Worm (Caenorhabditis elegans): Measurements from ENCODE around the gene C50D2.7.

C50D2.7 gene

DNA sequence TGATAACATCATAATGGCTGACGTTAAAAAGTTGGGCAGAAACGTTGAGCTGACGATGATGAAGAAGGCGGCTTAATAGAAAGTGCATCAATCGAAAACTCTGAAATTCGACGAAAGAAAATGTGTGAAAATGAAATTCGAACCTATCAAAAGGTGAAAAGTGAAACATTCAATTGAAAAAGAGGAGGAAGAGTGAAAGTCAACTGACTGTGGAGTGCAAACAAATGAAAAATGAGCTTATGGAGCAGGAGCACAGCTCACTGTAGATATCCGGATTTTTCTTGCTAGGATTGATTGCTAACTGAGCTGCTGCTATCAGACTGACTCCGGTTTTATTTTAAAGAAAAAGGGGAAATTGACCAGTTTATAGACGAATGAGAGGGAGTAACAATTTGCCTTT is 26.0 kb upstream of the C50D2.7 start, which contains the start of gene K10B4.3:
Gene K10B4.3, minus strand, starts transcription at position 101 of the 400 bp plus-strand sequence.
- TF ChIP-seq mep-1 (tag; optimal IDR thresholded peaks at IDR 0.05) = no peak
- TF ChIP-seq unc-62 (GFP tag; optimal IDR thresholded peaks at IDR 0.05 in 1 of 2) = peak in 1 of 2 experiments; percentile 70
- TF ChIP-seq unc-62 (tag; optimal IDR thresholded peaks at IDR 0.05) = no peak

DNA sequence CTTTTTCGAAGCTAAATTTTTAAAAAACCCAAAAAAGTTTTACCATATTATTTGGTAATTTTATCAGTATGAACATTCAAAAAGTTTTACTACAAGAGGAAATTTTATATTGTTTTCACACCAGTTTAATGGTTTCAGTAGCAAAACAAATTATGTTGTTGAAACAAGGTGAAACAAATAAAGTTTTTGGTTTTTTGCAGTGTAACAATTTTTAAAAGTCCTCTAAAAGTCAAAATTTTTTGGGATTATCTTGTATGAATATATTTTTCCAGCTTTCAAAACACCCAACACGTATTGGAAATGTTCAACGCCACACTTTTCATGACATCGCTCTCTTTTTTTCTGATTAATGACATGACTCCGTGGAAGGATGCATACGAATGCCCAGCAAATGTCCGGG is 21.8 kb upstream of the C50D2.7 start, which contains the start of gene srt-54:
Gene srt-54, plus strand, starts transcription at position 301 of the 400 bp plus-strand sequence.
- TF ChIP-seq nhr-28 (tag; optimal IDR thresholded peaks at IDR 0.05) = no peak
- TF ChIP-seq unc-62 (GFP tag; optimal IDR thresholded peaks at IDR 0.05 in 1 of 2) = peak in 1 of 2 experiments; percentile 43
- TF ChIP-seq unc-62 (tag; optimal IDR thresholded peaks at IDR 0.05) = no peak

DNA sequence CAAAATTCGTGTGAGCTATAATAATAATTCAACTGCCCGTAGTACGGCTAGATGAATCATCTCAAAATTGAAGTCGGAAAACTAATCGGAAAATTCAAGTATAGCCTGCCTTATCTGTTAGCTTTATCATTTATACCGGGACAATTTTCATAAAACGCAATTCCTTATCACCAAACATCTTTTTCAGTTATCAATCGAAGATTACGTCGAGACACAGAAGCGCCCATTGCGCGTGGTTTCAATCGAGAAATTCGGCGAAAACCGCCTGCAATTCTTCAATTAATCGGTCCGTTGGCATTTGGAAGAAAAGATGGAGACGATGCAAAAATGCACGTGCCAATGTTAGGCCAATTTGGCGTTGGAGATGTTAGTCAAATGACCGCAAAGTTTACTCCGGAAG is 17.2 kb upstream of the C50D2.7 start:
- no peak for TF ChIP-seq F37D6.2 (tag; optimal IDR thresholded peaks at IDR 0.05)
- TF ChIP-seq fkh-10 (GFP tag; optimal IDR thresholded peaks at IDR 0.05) = no peak
- peak in 1 of 2 experiments; percentile 71 for TF ChIP-seq unc-62 (GFP tag; optimal IDR thresholded peaks at IDR 0.05 in 1 of 2)
- no peak for TF ChIP-seq unc-62 (tag; optimal IDR thresholded peaks at IDR 0.05)
- peak; percentile 24 for TF ChIP-seq hlh-30 (tag; optimal IDR thresholded peaks at IDR 0.05; ENCODE audit: insufficient read depth)
- no peak for TF ChIP-seq lin-13 (GFP tag; optimal IDR thresholded peaks at IDR 0.05)
- peak; percentile 60 for TF ChIP-seq mxl-3 (GFP tag; optimal IDR thresholded peaks at IDR 0.05)
- TF ChIP-seq nhr-76 (tag; optimal IDR thresholded peaks at IDR 0.05) = no peak
- no peak for TF ChIP-seq nhr-48 (tag; optimal IDR thresholded peaks at IDR 0.05)
- peak; percentile 13 for TF ChIP-seq pqm-1 (tag; optimal IDR thresholded peaks at IDR 0.05)
- TF ChIP-seq rbr-2 (tag; optimal IDR thresholded peaks at IDR 0.05) = no peak
- TF ChIP-seq hlh-11 (tag; optimal IDR thresholded peaks at IDR 0.05) = peak; percentile 3

DNA sequence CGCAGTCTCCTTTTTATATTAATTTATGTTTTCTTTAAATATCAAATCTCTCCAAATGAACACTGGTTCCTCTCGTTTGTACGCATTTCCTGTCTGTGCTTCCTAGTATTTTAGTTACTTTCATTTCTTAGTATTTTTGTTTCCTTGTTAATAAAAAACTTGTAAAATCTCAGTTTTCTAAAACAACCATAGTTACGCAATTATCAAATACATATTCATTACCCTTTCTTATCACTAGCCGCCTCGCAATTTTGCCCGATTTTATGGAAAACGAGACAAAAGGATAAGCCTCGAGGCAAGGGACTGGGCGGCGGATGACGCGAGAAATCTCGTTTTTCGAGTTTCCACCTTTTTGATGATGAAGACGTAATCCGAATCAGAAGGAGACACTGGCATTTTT is 16.2 kb upstream of the C50D2.7 start, which contains the start of gene C50D2.1:
Gene C50D2.1, plus strand, starts transcription at position 301 of the 400 bp plus-strand sequence.
- TF ChIP-seq nhr-111 (GFP tag; optimal IDR thresholded peaks at IDR 0.05) (no peak), Y75B8A.6 (GFP tag; IDR thresholded peaks at IDR 0.05) (no peak), ceh-62 (tag; optimal IDR thresholded peaks at IDR 0.05) (no peak), F10B5.3 (tag; optimal IDR thresholded peaks at IDR 0.05) (no peak), aha-1 (tag) (peak; percentile 16)

DNA sequence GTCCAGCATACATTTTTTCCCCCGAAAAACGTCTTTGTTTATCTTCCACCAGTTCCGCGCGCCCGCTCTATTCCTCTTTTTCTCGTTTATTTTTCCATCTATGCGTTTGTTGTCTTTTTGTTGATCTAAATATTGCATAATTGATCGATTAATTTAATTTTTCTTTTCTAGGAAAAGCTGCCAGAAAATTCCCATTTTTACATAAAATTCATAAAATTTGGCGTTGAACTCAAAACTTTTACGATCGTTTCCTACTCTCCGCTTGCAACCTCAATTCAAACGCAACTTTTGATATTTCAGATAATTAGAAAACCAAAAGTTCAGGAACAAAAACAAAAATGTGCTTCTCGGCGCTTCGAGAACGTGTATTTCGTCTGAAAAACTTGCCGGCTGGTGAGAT is 13.8 kb upstream of the C50D2.7 start, which contains the start of gene C50D2.2:
Gene C50D2.2, plus strand, starts transcription at position 301 of the 400 bp plus-strand sequence.
- peak; percentile 20 for TF ChIP-seq aha-1 (tag)
- TF ChIP-seq F49E8.2 (tag; optimal IDR thresholded peaks at IDR 0.05; ENCODE audit: borderline replicate concordance) = no peak

DNA sequence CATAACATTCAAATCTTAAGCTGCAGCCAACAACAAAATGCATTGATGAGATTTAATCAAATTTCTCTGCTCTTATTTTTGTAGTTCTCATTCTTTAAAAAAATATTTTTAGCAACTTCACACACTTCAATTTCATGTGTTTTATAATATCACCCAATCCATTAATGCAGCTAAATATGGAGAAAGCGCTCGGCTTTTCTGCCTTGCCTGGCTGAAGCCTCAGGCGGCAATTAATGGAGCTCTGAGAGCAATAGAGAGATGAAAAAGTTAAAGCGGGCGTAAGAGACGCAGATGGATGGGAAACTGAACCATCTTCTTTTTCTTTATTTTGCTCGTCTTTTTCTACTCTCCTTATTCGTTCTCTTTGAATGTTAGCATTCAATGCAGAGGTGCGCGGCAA is 12.6 kb upstream of the C50D2.7 start:
- TF ChIP-seq tag-97 (GFP tag; IDR thresholded peaks at IDR 0.05) = no peak
- no peak for TF ChIP-seq ceh-20 (GFP tag; IDR thresholded peaks at IDR 0.05)
- no peak for TF ChIP-seq ZK546.5 (tag; optimal IDR thresholded peaks at IDR 0.05)
- TF ChIP-seq php-3 (GFP tag; IDR thresholded peaks at IDR 0.05) = no peak
- no peak for TF ChIP-seq vab-7 (GFP tag; IDR thresholded peaks at IDR 0.05)
- TF ChIP-seq aly-2 (tag; optimal IDR thresholded peaks at IDR 0.05) = no peak
- no peak for TF ChIP-seq daf-19 (GFP tag; conservative IDR thresholded peaks at IDR 0.05)
- no peak for TF ChIP-seq lim-7 (GFP tag; IDR thresholded peaks at IDR 0.05)
- TF ChIP-seq unc-62 (GFP tag; optimal IDR thresholded peaks at IDR 0.05 in 1 of 2) = no peak
- TF ChIP-seq unc-62 (tag; optimal IDR thresholded peaks at IDR 0.05) = no peak
- TF ChIP-seq F49E8.2 (tag; optimal IDR thresholded peaks at IDR 0.05; ENCODE audit: borderline replicate concordance) = no peak
- no peak for TF ChIP-seq saeg-2 (GFP tag; IDR thresholded peaks at IDR 0.05)

DNA sequence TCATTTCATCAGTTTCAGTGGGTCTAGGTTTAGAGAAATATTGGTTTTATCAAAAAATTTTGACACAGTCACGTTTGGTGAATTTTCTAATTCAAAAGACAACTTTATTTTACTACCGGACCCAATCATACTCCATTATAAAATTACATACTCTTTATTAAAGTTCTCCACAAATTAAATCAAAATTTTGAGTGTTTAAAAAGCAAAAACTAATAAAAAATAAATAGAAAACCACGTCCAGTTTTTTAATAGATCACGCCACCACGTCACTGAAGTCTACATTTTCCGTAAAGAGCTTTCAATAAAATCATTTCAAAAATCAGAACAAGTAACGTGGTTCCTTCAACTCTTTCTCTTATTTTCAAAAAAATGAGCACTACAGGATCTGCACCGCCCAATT is 10.8 kb upstream of the C50D2.7 start, which contains the start of gene txt-1:
Gene txt-1, plus strand, starts transcription at position 301 of the 400 bp plus-strand sequence.
- TF ChIP-seq dmd-6 (GFP tag; IDR thresholded peaks at IDR 0.05) = no peak
- no peak for TF ChIP-seq spr-3 (GFP tag; optimal IDR thresholded peaks at IDR 0.05)
- TF ChIP-seq snpc-1.2 (GFP tag; IDR thresholded peaks at IDR 0.05) = no peak
- no peak for TF ChIP-seq nhr-42 (GFP tag; IDR thresholded peaks at IDR 0.05)
- TF ChIP-seq tra-1 (GFP tag; IDR thresholded peaks at IDR 0.05) = no peak
- TF ChIP-seq T20F7.1 (GFP tag; optimal IDR thresholded peaks at IDR 0.05) = no peak
- TF ChIP-seq zip-11 (GFP tag; IDR thresholded peaks at IDR 0.05) = no peak
- TF ChIP-seq ZK546.5 (tag; optimal IDR thresholded peaks at IDR 0.05) = no peak
- no peak for TF ChIP-seq mxl-2 (GFP tag; conservative IDR thresholded peaks at IDR 0.05)
- no peak for TF ChIP-seq php-3 (GFP tag; IDR thresholded peaks at IDR 0.05)
